Worm (Caenorhabditis elegans): ENCODE results near the gene dhs-6.

The dhs-6 gene

ce11 chrII:5577060-5577459, 42.1 kb downstream of the dhs-6 start (continued):
- TF ChIP-seq madf-2 (tag; optimal IDR thresholded peaks at IDR 0.05) (no peak), dve-1 (tag; optimal IDR thresholded peaks at IDR 0.05) (peak; percentile 43), pha-2 (tag; optimal IDR thresholded peaks at IDR 0.05) (peak; percentile 42), fkh-6 (tag; optimal IDR thresholded peaks at IDR 0.05) (peak; percentile 27), pros-1 (tag; optimal IDR thresholded peaks at IDR 0.05) (no peak), tbx-2 (tag; optimal IDR thresholded peaks at IDR 0.05) (peak; percentile 25), rnt-1 (tag; optimal IDR thresholded peaks at IDR 0.05) (no peak), lim-6 (tag; optimal IDR thresholded peaks at IDR 0.05) (no peak), pat-9 (tag; optimal IDR thresholded peaks at IDR 0.05) (no peak), K09A11.1 (tag; optimal IDR thresholded peaks at IDR 0.05; ENCODE audit: insufficient read depth) (no peak), T23F11.4 (GFP tag; optimal IDR thresholded peaks at IDR 0.05) (no peak), elt-2 (tag; optimal IDR thresholded peaks at IDR 0.05) (peak; percentile 86), elt-4 (tag; optimal IDR thresholded peaks at IDR 0.05) (no peak), gmeb-2 (tag; optimal IDR thresholded peaks at IDR 0.05) (no peak), nhr-11 (tag; optimal IDR thresholded peaks at IDR 0.05) (no peak), ceh-34 (tag; optimal IDR thresholded peaks at IDR 0.05) (peak; percentile 21), unc-3 (GFP tag; conservative IDR thresholded peaks at IDR 0.05) (no peak), unc-3 (tag; optimal IDR thresholded peaks at IDR 0.05) (no peak), C38D4.7 (GFP tag; optimal IDR thresholded peaks at IDR 0.05) (peak; percentile 39), nhr-232 (tag; optimal IDR thresholded peaks at IDR 0.05) (peak; percentile 47), sox-2 (GFP tag; IDR thresholded peaks at IDR 0.05) (no peak), sox-4 (tag; optimal IDR thresholded peaks at IDR 0.05) (peak; percentile 23), ceh-6 (GFP tag; optimal IDR thresholded peaks at IDR 0.05) (peak; percentile 55), zip-5 (tag; optimal IDR thresholded peaks at IDR 0.05) (no peak), F13H6.1 (tag; optimal IDR thresholded peaks at IDR 0.05) (no peak), ceh-18 (tag; optimal IDR thresholded peaks at IDR 0.05) (no peak), ref-2 (tag; optimal IDR thresholded peaks at IDR 0.05) (no peak), dmd-4 (tag; optimal IDR thresholded peaks at IDR 0.05; ENCODE audit: borderline replicate concordance) (no peak), unc-55 (GFP tag; optimal IDR thresholded peaks at IDR 0.05) (no peak), mec-3 (tag; optimal IDR thresholded peaks at IDR 0.05; ENCODE audit: borderline replicate concordance) (no peak), ahr-1 (tag; optimal IDR thresholded peaks at IDR 0.05) (no peak), C08G9.2 (tag; optimal IDR thresholded peaks at IDR 0.05) (no peak), ztf-16 (tag; optimal IDR thresholded peaks at IDR 0.05) (no peak), ceh-30 (tag; optimal IDR thresholded peaks at IDR 0.05) (no peak), ama-1 (optimal IDR thresholded peaks at IDR 0.05) (no peak), hlh-8 (tag; optimal IDR thresholded peaks at IDR 0.05) (no peak), unc-42 (tag; optimal IDR thresholded peaks at IDR 0.05) (no peak), ceh-2 (tag; optimal IDR thresholded peaks at IDR 0.05) (no peak), ttx-3 (tag; optimal IDR thresholded peaks at IDR 0.05) (no peak), nfya-1 (tag; optimal IDR thresholded peaks at IDR 0.05) (peak; percentile 9), unc-86 (tag; optimal IDR thresholded peaks at IDR 0.05) (no peak), hlh-30 (tag; optimal IDR thresholded peaks at IDR 0.05; ENCODE audit: insufficient read depth) (no peak), hlh-13 (GFP tag; optimal IDR thresholded peaks at IDR 0.05) (no peak), ceh-14 (tag; optimal IDR thresholded peaks at IDR 0.05) (no peak), ceh-24 (tag; optimal IDR thresholded peaks at IDR 0.05) (no peak), pha-4 (tag; optimal IDR thresholded peaks at IDR 0.05) (no peak), ceh-9 (tag; optimal IDR thresholded peaks at IDR 0.05) (no peak), K02D7.2 (tag; optimal IDR thresholded peaks at IDR 0.05) (no peak), fkh-10 (GFP tag; optimal IDR thresholded peaks at IDR 0.05) (no peak), fax-1 (tag; optimal IDR thresholded peaks at IDR 0.05) (no peak)

Data from whole organism, late embryonic.